Fruit fly (Drosophila melanogaster) whole organism, pupa: ENCODE results near the gene sro.
A peak's percentile ranks its signal among the peaks of the same experiment; 100 is the strongest.

ENCODE experiments used
- CG10348 ChIP-seq: fragments of 200-800 bp; sonication (Bioruptor generic); IDR thresholded peaks from 2 replicates; pipeline ENCODE4 v1.3.6; 2022; ENCODE audit warnings: missing biosample characterization, missing genetic modification characterization
- CG12605 ChIP-seq: fragments of 200-800 bp; sonication (Bioruptor generic); IDR thresholded peaks from 2 replicates; pipeline ENCODE4 v1.3.6; 2022; ENCODE audit warnings: missing biosample characterization, missing genetic modification characterization
- CG13204 ChIP-seq: fragments of 200-800 bp; sonication (Bioruptor generic); optimal IDR thresholded peaks from 2 replicates; lab custom pipeline; 2018; ENCODE audit warnings: missing biosample characterization, mild to moderate bottlenecking, missing genetic modification characterization, moderate library complexity
- CG14655 ChIP-seq: fragments of 200-800 bp; sonication (Bioruptor generic); optimal IDR thresholded peaks from 3 replicates; lab custom pipeline; 2017; ENCODE audit warnings: mild to moderate bottlenecking, missing biosample characterization, missing genetic modification reagents, missing genetic modification characterization
- CG15710 ChIP-seq: fragments of 200-800 bp; sonication (Bioruptor generic); optimal IDR thresholded peaks from 2 replicates; lab custom pipeline; 2018; ENCODE audit warnings: missing biosample characterization, mild to moderate bottlenecking, missing genetic modification characterization, moderate library complexity
- CG17806 ChIP-seq: fragments of 200-800 bp; sonication (Bioruptor generic); optimal IDR thresholded peaks from 2 replicates; lab custom pipeline; 2018; ENCODE audit warnings: missing biosample characterization, mild to moderate bottlenecking, missing genetic modification characterization, moderate library complexity
- CG32121 ChIP-seq: fragments of 200-800 bp; sonication (Bioruptor generic); IDR thresholded peaks from 2 replicates; pipeline ENCODE4 v1.3.6; 2022; ENCODE audit warnings: missing biosample characterization, missing genetic modification characterization
- CG34367 ChIP-seq: fragments of 200-800 bp; sonication (Bioruptor generic); optimal IDR thresholded peaks from 2 replicates; lab custom pipeline; 2018; ENCODE audit warnings: missing biosample characterization, mild to moderate bottlenecking, missing genetic modification characterization
- CG4496 ChIP-seq: fragments of 200-800 bp; sonication (Bioruptor generic); IDR thresholded peaks from 3 replicates; pipeline ENCODE4 v1.3.6; 2022; ENCODE audit warnings: missing biosample characterization, missing genetic modification characterization
- CG8159 ChIP-seq: fragments of 200-800 bp; sonication (Bioruptor generic); optimal IDR thresholded peaks from 3 replicates; lab custom pipeline; 2018; ENCODE audit warnings: missing biosample characterization, mild to moderate bottlenecking, missing genetic modification characterization, moderate library complexity
- CG8301 ChIP-seq: fragments of 200-800 bp; sonication (Bioruptor generic); optimal IDR thresholded peaks from 2 replicates; lab custom pipeline; 2018; ENCODE audit warnings: missing biosample characterization, mild to moderate bottlenecking, missing genetic modification characterization
- CG9948 ChIP-seq: fragments of 200-800 bp; sonication (Bioruptor generic); optimal IDR thresholded peaks from 2 replicates; lab custom pipeline; 2018; ENCODE audit warnings: missing biosample characterization, mild to moderate bottlenecking, missing genetic modification characterization, moderate library complexity
- D1 ChIP-seq: fragments of 200-800 bp; sonication (Bioruptor generic); optimal IDR thresholded peaks from 2 replicates; lab custom pipeline; 2018; ENCODE audit warnings: missing biosample characterization, mild to moderate bottlenecking, missing genetic modification characterization, moderate library complexity
- EcR ChIP-seq: fragments of 200-800 bp; sonication (Bioruptor generic); optimal IDR thresholded peaks from 3 replicates; lab custom pipeline; 2019; ENCODE audit warnings: missing biosample characterization, missing genetic modification characterization, mild to moderate bottlenecking, moderate library complexity, missing genetic modification reagents
- Ets98B ChIP-seq: fragments of 200-800 bp; sonication (Bioruptor generic); IDR thresholded peaks from 2 replicates; pipeline ENCODE4 v1.3.6; 2022; ENCODE audit warnings: missing biosample characterization, missing genetic modification characterization
- Pif1A ChIP-seq: fragments of 200-800 bp; sonication (Bioruptor generic); optimal IDR thresholded peaks from 3 replicates; lab custom pipeline; 2016; ENCODE audit warnings: missing biosample characterization, missing genetic modification characterization
- Pif1B ChIP-seq: fragments of 200-800 bp; sonication (Bioruptor generic); optimal IDR thresholded peaks from 3 replicates; lab custom pipeline; 2016; ENCODE audit warnings: missing biosample characterization, missing genetic modification characterization
- Snoo ChIP-seq: fragments of 200-800 bp; sonication (Bioruptor generic); optimal IDR thresholded peaks from 3 replicates; lab custom pipeline; 2017; ENCODE audit warnings: missing biosample characterization, mild to moderate bottlenecking, missing genetic modification characterization, inconsistent platforms
- fd96Ca ChIP-seq: fragments of 200-800 bp; sonication (Bioruptor generic); IDR thresholded peaks from 3 replicates; pipeline ENCODE4 v1.3.6; 2022; ENCODE audit warnings: missing biosample characterization, missing genetic modification characterization
- gl ChIP-seq: fragments of 200-800 bp; sonication (Bioruptor generic); optimal IDR thresholded peaks from 2 replicates; lab custom pipeline; 2018; ENCODE audit warnings: missing biosample characterization, mild to moderate bottlenecking, missing genetic modification characterization
- rn ChIP-seq: fragments of 200-800 bp; sonication (Bioruptor generic); IDR thresholded peaks from 2 replicates; pipeline ENCODE4 v1.3.6; 2022; ENCODE audit warnings: missing biosample characterization, missing genetic modification characterization

Gene sro

DNA sequence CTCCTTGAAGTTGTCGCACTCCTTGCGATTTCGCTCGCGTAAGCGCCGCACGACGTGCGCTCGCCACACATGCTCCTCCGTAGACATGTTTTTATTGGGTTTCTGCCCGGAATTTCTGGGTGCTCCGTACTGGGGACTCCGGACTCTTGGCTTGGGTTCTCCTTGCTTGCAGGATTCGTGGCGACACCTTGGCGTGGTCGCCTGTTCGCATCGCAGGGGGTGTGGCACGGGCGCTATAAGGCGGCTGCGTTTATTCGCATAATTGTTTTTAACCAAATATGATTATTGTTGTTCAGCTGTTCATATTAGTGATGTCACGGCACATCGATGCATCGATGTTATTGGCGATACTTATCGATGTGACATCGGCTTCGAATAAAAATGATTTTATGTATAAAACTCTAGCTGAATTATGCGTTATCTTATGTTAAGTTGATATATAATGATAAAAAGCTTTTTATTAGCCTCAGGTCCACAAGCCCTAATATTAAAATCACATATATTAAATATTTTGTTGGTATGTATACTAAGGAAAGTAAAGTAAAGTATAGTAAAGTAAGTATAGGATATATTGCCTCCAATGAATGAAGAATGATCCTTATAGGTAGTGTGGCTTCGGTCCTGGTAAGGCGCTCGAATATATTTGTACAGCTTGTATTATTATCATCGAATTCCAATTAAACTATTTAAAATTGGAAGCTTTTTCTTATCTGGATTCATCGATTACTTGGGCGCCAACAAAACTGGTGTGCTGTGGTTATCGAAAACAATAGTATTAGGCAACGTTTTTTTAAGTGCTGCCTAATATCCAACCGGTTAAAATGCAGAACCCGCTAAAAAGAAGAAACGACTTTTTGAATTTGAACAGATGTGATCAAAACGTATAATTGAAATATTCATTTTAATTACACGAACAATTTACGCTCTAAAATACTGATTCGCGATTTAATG, 40.6 kb downstream of the sro start, which contains the start of gene Atg16:
Gene Atg16, minus strand, starts transcription at position 343 of the 951 bp plus-strand sequence.
- no peak for TF ChIP-seq CG34367 (tag; lab: Kevin White, UChicago)
- TF ChIP-seq Pif1B (GFP tag; lab: Kevin White, UChicago): no peak
- TF ChIP-seq CG12605 (GFP tag; lab: Robert Waterston, UW): no peak
- TF ChIP-seq Ets98B (GFP tag; lab: Robert Waterston, UW): no peak
- TF ChIP-seq fd96Ca (GFP tag; lab: Robert Waterston, UW): no peak
- no peak for TF ChIP-seq CG8159
- TF ChIP-seq CG9948 (tag; lab: Kevin White, UChicago): no peak
- TF ChIP-seq rn (GFP tag; lab: Robert Waterston, UW): no peak
- TF ChIP-seq gl: no peak
- no peak for TF ChIP-seq CG8301 (tag; lab: Kevin White, UChicago)
- TF ChIP-seq CG4496 (GFP tag; lab: Robert Waterston, UW): no peak
- TF ChIP-seq D1 (tag; lab: Kevin White, UChicago): no peak
- no peak for TF ChIP-seq CG14655 (GFP tag; lab: Kevin White, UChicago)
- TF ChIP-seq CG13204 (GFP tag; lab: Kevin White, UChicago): no peak
- TF ChIP-seq CG15710 (tag; lab: Kevin White, UChicago): no peak
- no peak for TF ChIP-seq CG10348 (GFP tag; lab: Robert Waterston, UW)

DNA sequence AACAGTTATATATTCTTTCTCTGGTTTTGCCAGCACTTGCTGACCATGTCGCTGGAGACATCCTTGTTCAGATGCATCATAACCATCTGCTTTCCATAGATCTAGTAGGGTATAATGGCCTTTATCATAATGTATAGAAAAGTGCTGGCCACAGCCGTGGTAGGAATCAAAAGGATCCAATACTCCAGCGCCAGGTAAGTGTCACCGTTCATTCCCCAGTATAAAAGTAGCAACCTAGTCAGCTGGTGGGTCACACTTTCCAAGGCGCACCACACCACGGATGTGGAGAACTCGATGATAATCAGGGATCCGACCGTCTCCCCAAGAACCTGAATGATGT, 41.3 kb downstream of the sro start, which contains the start of gene Prtl99C:
Gene Prtl99C, plus strand, starts transcription at position 241 of the 340 bp plus-strand sequence.
- TF ChIP-seq CG14655 (GFP tag; lab: Kevin White, UChicago) (no peak), Pif1A (GFP tag; lab: Kevin White, UChicago) (no peak), CG12605 (GFP tag; lab: Robert Waterston, UW) (no peak), Snoo (tag; lab: Kevin White, UChicago) (no peak), CG8159 (no peak), Ets98B (GFP tag; lab: Robert Waterston, UW) (no peak), CG34367 (tag; lab: Kevin White, UChicago) (no peak), fd96Ca (GFP tag; lab: Robert Waterston, UW) (no peak), CG13204 (GFP tag; lab: Kevin White, UChicago) (no peak), CG10348 (GFP tag; lab: Robert Waterston, UW) (no peak), Pif1B (GFP tag; lab: Kevin White, UChicago) (no peak), D1 (tag; lab: Kevin White, UChicago) (no peak), CG15710 (tag; lab: Kevin White, UChicago) (no peak), CG17806 (tag; lab: Kevin White, UChicago) (no peak), CG8301 (tag; lab: Kevin White, UChicago) (no peak), EcR (GFP tag; lab: Kevin White, UChicago) (no peak)
- TF ChIP-seq, all 21 proteins: peak for 0

DNA sequence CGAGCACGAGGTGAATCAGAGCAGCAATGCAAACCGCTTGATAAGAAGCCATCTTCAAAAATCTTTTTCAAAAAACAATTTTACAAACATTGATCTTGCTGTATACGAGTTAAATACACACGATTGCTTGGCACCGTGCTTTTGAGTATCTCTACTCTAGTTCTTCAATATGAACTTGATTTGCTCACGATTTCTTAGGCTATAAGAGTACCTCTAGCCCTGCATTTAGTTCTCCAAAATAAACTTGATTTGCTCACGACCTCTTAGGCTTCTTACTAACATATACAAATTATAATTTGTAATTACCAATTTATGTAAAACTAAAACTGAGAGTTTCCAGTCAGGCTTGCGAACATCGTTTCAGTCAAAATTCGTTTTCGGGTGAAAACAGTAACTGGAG, 41.8 kb downstream of the sro start, which contains the start of gene CG42592:
Gene CG42592, minus strand, starts transcription at position 101 of the 400 bp plus-strand sequence.
- TF ChIP-seq Pif1B (GFP tag; lab: Kevin White, UChicago) (no peak), CG13204 (GFP tag; lab: Kevin White, UChicago) (no peak)
- TF ChIP-seq, all 21 proteins: peak for 0

DNA sequence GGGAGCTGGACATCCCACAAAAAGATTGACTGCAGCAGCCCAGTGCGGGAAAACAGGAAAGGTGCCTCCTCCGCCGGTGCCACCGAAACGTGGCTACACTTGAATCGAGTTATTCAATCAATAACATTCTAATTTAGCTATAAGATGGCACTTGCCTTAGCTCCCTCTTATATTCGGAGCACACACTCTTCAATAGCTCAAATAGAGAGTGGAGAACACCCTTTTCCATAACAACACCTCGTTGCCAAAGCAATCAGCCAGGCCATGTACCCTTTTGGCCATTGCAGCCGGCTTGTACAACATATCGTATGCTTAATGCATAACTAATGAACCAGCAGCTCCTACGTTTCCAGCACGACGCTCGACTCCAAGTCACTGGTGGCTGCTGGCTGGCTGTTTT, 43.4 kb downstream of the sro start:
- peak; percentile 60 for TF ChIP-seq fd96Ca (GFP tag; lab: Robert Waterston, UW)
- TF ChIP-seq CG13204 (GFP tag; lab: Kevin White, UChicago): no peak
- TF ChIP-seq EcR (GFP tag; lab: Kevin White, UChicago): no peak
- TF ChIP-seq Ets98B (GFP tag; lab: Robert Waterston, UW): 0 out of 2 replicates have a peak, but pooled peaks have one; percentile 33
- TF ChIP-seq CG14655 (GFP tag; lab: Kevin White, UChicago): peak; percentile 49
- TF ChIP-seq CG32121 (GFP tag; lab: Robert Waterston, UW): peak; percentile 46; the same call in 1 of the 2 replicates
- TF ChIP-seq CG8301 (tag; lab: Kevin White, UChicago): peak; percentile 30
- TF ChIP-seq CG4496 (GFP tag; lab: Robert Waterston, UW): peak; percentile 38; the same call in 1 of the 3 replicates

DNA sequence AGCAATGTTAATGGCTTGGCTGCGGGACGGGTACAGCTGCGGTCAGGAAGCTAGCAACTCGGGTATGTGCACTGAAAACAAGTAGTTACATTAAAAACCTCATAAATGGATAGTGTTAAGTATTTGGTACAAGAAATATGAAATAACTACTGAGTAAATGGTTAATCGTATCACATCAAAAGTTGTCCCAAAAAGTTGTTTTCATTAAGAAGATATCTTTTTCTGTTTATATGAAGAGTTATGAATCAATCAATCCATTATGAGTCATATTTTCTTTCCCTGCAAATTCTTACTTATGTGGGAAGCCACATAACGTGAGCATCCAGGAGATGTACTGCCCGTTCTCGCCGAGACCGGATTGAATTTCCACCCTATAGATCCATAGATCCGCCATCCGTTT, 44.4 kb downstream of the sro start:
- TF ChIP-seq Pif1A (GFP tag; lab: Kevin White, UChicago) (peak; percentile 9), CG32121 (GFP tag; lab: Robert Waterston, UW) (no peak), EcR (GFP tag; lab: Kevin White, UChicago) (no peak), CG13204 (GFP tag; lab: Kevin White, UChicago) (no peak), CG8301 (tag; lab: Kevin White, UChicago) (peak; percentile 46), CG12605 (GFP tag; lab: Robert Waterston, UW) (no peak), Ets98B (GFP tag; lab: Robert Waterston, UW) (no peak), CG4496 (GFP tag; lab: Robert Waterston, UW) (no peak), CG10348 (GFP tag; lab: Robert Waterston, UW) (no peak), CG34367 (tag; lab: Kevin White, UChicago) (peak; percentile 25), Snoo (tag; lab: Kevin White, UChicago) (no peak), CG15710 (tag; lab: Kevin White, UChicago) (peak; percentile 12), CG9948 (tag; lab: Kevin White, UChicago) (peak; percentile 31), gl (peak; percentile 20), Pif1B (GFP tag; lab: Kevin White, UChicago) (no peak), CG17806 (tag; lab: Kevin White, UChicago) (peak; percentile 22), CG8159 (peak; percentile 40), rn (GFP tag; lab: Robert Waterston, UW) (no peak), fd96Ca (GFP tag; lab: Robert Waterston, UW) (no peak), CG14655 (GFP tag; lab: Kevin White, UChicago) (peak; percentile 69), D1 (tag; lab: Kevin White, UChicago) (no peak)
